Fruit fly (Drosophila melanogaster) whole organism, embryonic: Measurements from ENCODE around the gene axo.

Experiments used
- Asciz ChIP-seq: fragments of 200-800 bp; sonication (Bioruptor generic); optimal IDR thresholded peaks from 2 replicates; lab custom pipeline; 2017; ENCODE audit warnings: missing biosample characterization, mild to moderate bottlenecking, missing genetic modification characterization, missing genetic modification reagents
- Bteb2 ChIP-seq: fragments of 200-800 bp; sonication (Bioruptor generic); optimal IDR thresholded peaks from 2 replicates; lab custom pipeline; 2016; ENCODE audit warnings: missing biosample characterization, missing genetic modification characterization
- CG10462 ChIP-seq: fragments of 200-800 bp; sonication (Bioruptor generic); optimal IDR thresholded peaks from 2 replicates; lab custom pipeline; 2016; ENCODE audit warnings: missing biosample characterization, missing genetic modification characterization
- CG10979 ChIP-seq: fragments of 200-800 bp; sonication (Bioruptor generic); optimal IDR thresholded peaks from 2 replicates; lab custom pipeline; 2018; ENCODE audit warnings: missing biosample characterization, mild to moderate bottlenecking, missing genetic modification characterization, moderate library complexity
- CG11504 ChIP-seq: fragments of 200-800 bp; sonication (Bioruptor generic); optimal IDR thresholded peaks from 3 replicates; lab custom pipeline; 2019; ENCODE audit warnings: missing biosample characterization, mild to moderate bottlenecking, missing genetic modification characterization, moderate library complexity
- CG11696 ChIP-seq: fragments of 200-800 bp; sonication (Bioruptor generic); IDR thresholded peaks from 2 replicates; pipeline ENCODE4 v1.3.6; 2022; ENCODE audit warnings: missing biosample characterization, missing genetic modification characterization
- CG12236 ChIP-seq: fragments of 200-800 bp; sonication (Bioruptor generic); optimal IDR thresholded peaks from 2 replicates; lab custom pipeline; 2016; ENCODE audit warnings: missing biosample characterization, missing genetic modification characterization
- CG13296 ChIP-seq: fragments of 200-800 bp; sonication (Bioruptor generic); optimal IDR thresholded peaks from 3 replicates; lab custom pipeline; 2018; ENCODE audit warnings: missing biosample characterization, mild to moderate bottlenecking, missing genetic modification characterization
- CG17385 ChIP-seq: fragments of 200-800 bp; sonication (Bioruptor generic); optimal IDR thresholded peaks from 3 replicates; lab custom pipeline; 2018; ENCODE audit warnings: missing biosample characterization, mild to moderate bottlenecking, missing genetic modification characterization
- CG18476 ChIP-seq: fragments of 200-800 bp; sonication (Bioruptor generic); optimal IDR thresholded peaks from 2 replicates; lab custom pipeline; 2016; ENCODE audit warnings: missing biosample characterization, mild to moderate bottlenecking, missing genetic modification characterization
- CG2129 ChIP-seq: fragments of 200-800 bp; sonication (Bioruptor generic); IDR thresholded peaks from 2 replicates; pipeline ENCODE4 v1.3.6; 2022; ENCODE audit warnings: missing biosample characterization, missing genetic modification characterization; ENCODE audit not compliant: partially characterized antibody
- CG2678 ChIP-seq: fragments of 200-800 bp; sonication (Bioruptor generic); optimal IDR thresholded peaks from 3 replicates; lab custom pipeline; 2019; ENCODE audit warnings: missing biosample characterization, mild to moderate bottlenecking, missing genetic modification characterization, moderate library complexity
- CG30403 ChIP-seq: fragments of 200-800 bp; sonication (Bioruptor generic); optimal IDR thresholded peaks from 3 replicates; lab custom pipeline; 2016; ENCODE audit warnings: missing biosample characterization, missing genetic modification characterization
- CG3065 ChIP-seq: fragments of 200-800 bp; sonication (Bioruptor generic); optimal IDR thresholded peaks from 2 replicates; lab custom pipeline; 2016; ENCODE audit warnings: missing biosample characterization, missing genetic modification characterization
- CG31441 ChIP-seq: fragments of 200-800 bp; sonication (Bioruptor generic); IDR thresholded peaks from 2 replicates; pipeline ENCODE4 v1.3.6; 2022; ENCODE audit warnings: missing biosample characterization, missing genetic modification characterization
- CG32767 ChIP-seq: fragments of 200-800 bp; sonication (Bioruptor generic); IDR thresholded peaks from 2 replicates; pipeline ENCODE4 v1.3.6; 2022; ENCODE audit warnings: missing biosample characterization, missing genetic modification characterization
- CG33213 ChIP-seq: fragments of 200-800 bp; sonication (Bioruptor generic); optimal IDR thresholded peaks from 3 replicates; lab custom pipeline; 2016; ENCODE audit warnings: missing biosample characterization, missing genetic modification characterization
- CG4328 ChIP-seq: fragments of 200-800 bp; sonication (Bioruptor generic); optimal IDR thresholded peaks from 3 replicates; lab custom pipeline; 2017; ENCODE audit warnings: missing biosample characterization, missing genetic modification reagents, missing genetic modification characterization
- CG4730 ChIP-seq: fragments of 200-800 bp; sonication (Bioruptor generic); IDR thresholded peaks from 2 replicates; pipeline ENCODE4 v1.3.6; 2022; ENCODE audit warnings: missing biosample characterization, missing genetic modification characterization
- CG5953 ChIP-seq: fragments of 200-800 bp; sonication (Bioruptor generic); IDR thresholded peaks from 2 replicates; pipeline ENCODE4 v1.3.6; 2022; ENCODE audit warnings: missing biosample characterization, missing genetic modification characterization
- CG6689 ChIP-seq: fragments of 200-800 bp; sonication (Bioruptor generic); IDR thresholded peaks from 2 replicates; pipeline ENCODE4 v1.3.6; 2022; ENCODE audit warnings: missing biosample characterization, missing genetic modification characterization
- CG6813 ChIP-seq: fragments of 200-800 bp; sonication (Bioruptor generic); optimal IDR thresholded peaks from 2 replicates; lab custom pipeline; 2017; ENCODE audit warnings: missing biosample characterization, missing genetic modification characterization, mild to moderate bottlenecking, moderate library complexity, missing genetic modification reagents
- CG7556 ChIP-seq: fragments of 200-800 bp; sonication (Bioruptor generic); optimal IDR thresholded peaks from 2 replicates; lab custom pipeline; 2017; ENCODE audit warnings: missing biosample characterization, mild to moderate bottlenecking, missing genetic modification characterization
- CG8290 ChIP-seq, 3 experiments: fragments of 200-800 bp; sonication (Bioruptor generic); optimal IDR thresholded peaks; 2 replicates each; lab custom pipeline; 2016 to 2019; ENCODE audit warnings: missing biosample characterization in 3 of 3, missing genetic modification characterization in 3 of 3, mild to moderate bottlenecking in 2 of 3, moderate library complexity in 1 of 3
- CG9817 ChIP-seq: fragments of 200-800 bp; sonication (Bioruptor generic); optimal IDR thresholded peaks from 2 replicates; lab custom pipeline; 2018; ENCODE audit warnings: missing biosample characterization, mild to moderate bottlenecking, missing genetic modification characterization, moderate library complexity
- D ChIP-seq, 2 experiments: fragments of 200-800 bp in 1 of 2; fragments of >200 bp in 1 of 2; sonication (Bioruptor generic) in 1 of 2; optimal IDR thresholded peaks; 2 replicates in 1 of 2; 3 replicates in 1 of 2; lab custom pipeline; 2017; ENCODE audit warnings: mild to moderate bottlenecking in 1 of 2, missing biosample characterization in 1 of 2, missing genetic modification characterization in 1 of 2, missing genetic modification reagents in 1 of 2
- Dip3 ChIP-seq: fragments of 200-800 bp; sonication (Bioruptor generic); optimal IDR thresholded peaks from 3 replicates; lab custom pipeline; 2016; ENCODE audit warnings: missing biosample characterization, missing genetic modification characterization
- E2f2 ChIP-seq: fragments of 200-800 bp; sonication (Bioruptor generic); IDR thresholded peaks from 2 replicates; pipeline ENCODE4 v1.3.6; 2022; ENCODE audit warnings: missing biosample characterization, missing genetic modification characterization
- Fer2 ChIP-seq: fragments of 200-800 bp; sonication (Bioruptor generic); optimal IDR thresholded peaks from 2 replicates; lab custom pipeline; 2018; ENCODE audit warnings: missing biosample characterization, mild to moderate bottlenecking, missing genetic modification characterization, moderate library complexity
- HmgD ChIP-seq: fragments of 200-800 bp; sonication (Bioruptor generic); optimal IDR thresholded peaks from 3 replicates; lab custom pipeline; 2016; ENCODE audit warnings: missing biosample characterization, missing genetic modification characterization
- Lpt ChIP-seq: fragments of >200 bp; optimal IDR thresholded peaks from 2 replicates; lab custom pipeline; 2018; ENCODE audit warnings: missing biosample characterization, missing genetic modification characterization
- Mes4 ChIP-seq: fragments of 200-800 bp; sonication (Bioruptor generic); optimal IDR thresholded peaks from 2 replicates; lab custom pipeline; 2016; ENCODE audit warnings: missing biosample characterization, missing genetic modification characterization
- Neu2 ChIP-seq: fragments of 200-800 bp; sonication (Bioruptor generic); optimal IDR thresholded peaks from 3 replicates; lab custom pipeline; 2016; ENCODE audit warnings: missing biosample characterization, missing genetic modification characterization, borderline replicate concordance
- Sox100B ChIP-seq: fragments of 200-800 bp; sonication (Bioruptor generic); optimal IDR thresholded peaks from 3 replicates; lab custom pipeline; 2018; ENCODE audit warnings: missing biosample characterization, mild to moderate bottlenecking, missing genetic modification characterization
- TFAM ChIP-seq: fragments of 200-800 bp; sonication (Bioruptor generic); optimal IDR thresholded peaks from 2 replicates; lab custom pipeline; 2017; ENCODE audit warnings: missing biosample characterization, missing genetic modification characterization, inconsistent platforms
- bigmax ChIP-seq: fragments of 200-800 bp; sonication (Bioruptor generic); optimal IDR thresholded peaks from 2 replicates; lab custom pipeline; 2018; ENCODE audit warnings: missing biosample characterization, mild to moderate bottlenecking, missing genetic modification characterization
- esg ChIP-seq: fragments of 200-800 bp; sonication (Bioruptor generic); conservative IDR thresholded peaks from 2 replicates; pipeline ENCODE4 v1.3.6; 2022; ENCODE audit warnings: missing biosample characterization, missing genetic modification characterization
- fru ChIP-seq: fragments of >200 bp; optimal IDR thresholded peaks from 2 replicates; lab custom pipeline; 2017
- gro ChIP-seq: fragments of 200-800 bp; sonication (Bioruptor generic); optimal IDR thresholded peaks from 2 replicates; lab custom pipeline; 2016; ENCODE audit warnings: missing biosample characterization, missing genetic modification characterization
- gt ChIP-seq: fragments of 200-800 bp; sonication (Bioruptor generic); IDR thresholded peaks from 2 replicates; pipeline ENCODE4 v1.3.6; 2022; ENCODE audit warnings: missing biosample characterization, missing genetic modification characterization
- ind ChIP-seq: fragments of 200-800 bp; sonication (Bioruptor generic); optimal IDR thresholded peaks from 3 replicates; lab custom pipeline; 2016; ENCODE audit warnings: missing biosample characterization, missing genetic modification characterization
- jing ChIP-seq: fragments of 200-800 bp; sonication (Bioruptor generic); optimal IDR thresholded peaks from 2 replicates; lab custom pipeline; 2018; ENCODE audit warnings: missing biosample characterization, mild to moderate bottlenecking, missing genetic modification characterization
- kah ChIP-seq: fragments of 200-800 bp; sonication (Bioruptor generic); optimal IDR thresholded peaks from 2 replicates; lab custom pipeline; 2018; ENCODE audit warnings: missing biosample characterization, mild to moderate bottlenecking, missing genetic modification characterization
- klu ChIP-seq: fragments of 200-800 bp; sonication (Bioruptor generic); IDR thresholded peaks from 2 replicates; pipeline ENCODE4 v1.3.6; 2022; ENCODE audit warnings: missing biosample characterization, missing genetic modification characterization
- mld ChIP-seq: fragments of 200-800 bp; sonication (Bioruptor generic); IDR thresholded peaks from 3 replicates; pipeline ENCODE4 v1.3.6; 2022; ENCODE audit warnings: missing biosample characterization, missing genetic modification characterization; ENCODE audit not compliant: partially characterized antibody
- nmo ChIP-seq: fragments of 200-800 bp; sonication (Bioruptor generic); optimal IDR thresholded peaks from 2 replicates; lab custom pipeline; 2018; ENCODE audit warnings: missing biosample characterization, mild to moderate bottlenecking, missing genetic modification characterization, moderate library complexity
- schlank ChIP-seq: fragments of 200-800 bp; sonication (Bioruptor generic); optimal IDR thresholded peaks from 2 replicates; lab custom pipeline; 2018; ENCODE audit warnings: missing biosample characterization, mild to moderate bottlenecking, missing genetic modification characterization
- scrt ChIP-seq: fragments of 200-800 bp; sonication (Bioruptor generic); optimal IDR thresholded peaks from 2 replicates; lab custom pipeline; 2018; ENCODE audit warnings: missing biosample characterization, mild to moderate bottlenecking, missing genetic modification characterization, moderate library complexity
- seq ChIP-seq: fragments of 200-800 bp; sonication (Bioruptor generic); IDR thresholded peaks from 2 replicates; pipeline ENCODE4 v1.3.6; 2022; ENCODE audit warnings: missing biosample characterization, missing genetic modification characterization
- tll ChIP-seq, 2 experiments: fragments of 200-800 bp in 1 of 2; fragments of >200 bp in 1 of 2; sonication (Bioruptor generic) in 1 of 2; optimal IDR thresholded peaks; 2 replicates each; lab custom pipeline; 2017 to 2019; ENCODE audit warnings: missing biosample characterization in 2 of 2, missing genetic modification characterization in 2 of 2, mild to moderate bottlenecking in 1 of 2, moderate library complexity in 1 of 2

axo gene

DNA sequence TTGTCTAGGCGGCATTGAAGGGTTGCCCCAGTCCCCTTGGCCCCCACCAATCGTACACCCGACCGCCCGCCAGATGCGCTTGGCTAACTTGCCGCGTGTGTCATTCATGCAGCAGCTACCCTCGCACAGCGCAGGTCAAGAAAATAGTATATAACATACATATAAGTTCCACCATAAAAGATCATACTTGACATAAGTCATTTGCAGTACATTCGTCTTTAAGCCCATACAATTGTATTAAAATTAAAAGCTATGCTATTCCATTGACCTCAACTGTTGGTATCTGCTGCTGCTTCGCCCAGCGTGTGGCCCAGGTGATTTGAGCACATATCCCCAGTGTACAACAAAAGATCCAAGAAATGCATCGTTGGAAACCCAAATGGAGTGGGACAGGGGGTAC lies 75.8 kb downstream of the axo start (continued):
- TF ChIP-seq CG10462 (GFP tag; lab: Kevin White, UChicago) (peak; percentile 32), seq (GFP tag; lab: Robert Waterston, UW) (peak; percentile 63), CG17385 (GFP tag; lab: Kevin White, UChicago) (peak; percentile 55), CG18476 (GFP tag; lab: Kevin White, UChicago) (peak; percentile 53), scrt (GFP tag; lab: Kevin White, UChicago) (no peak), CG7556 (peak; percentile 55), bigmax (GFP tag; lab: Kevin White, UChicago) (no peak), CG6689 (GFP tag; lab: Robert Waterston, UW) (peak; percentile 81), Fer2 (tag; lab: Kevin White, UChicago) (no peak), Bteb2 (GFP tag; lab: Kevin White, UChicago) (no peak), CG12236 (GFP tag; lab: Kevin White, UChicago) (peak; percentile 58), CG13296 (GFP tag; lab: Kevin White, UChicago) (no peak), Lpt (GFP tag; lab: Kevin White, UChicago) (no peak), Neu2 (GFP tag; lab: Kevin White, UChicago) (no peak), mld (no peak), ind (GFP tag; lab: Kevin White, UChicago) (peak; percentile 63), schlank (tag; lab: Kevin White, UChicago) (no peak), Asciz (GFP tag; lab: Kevin White, UChicago) (peak; percentile 68), CG8290 (GFP tag; optimal IDR thresholded peaks at IDR 0.05; lab: Kevin White, UChicago) (peak; percentile 68), CG8290 (tag; optimal IDR thresholded peaks at IDR 0.05; lab: Kevin White, UChicago) (peak in 1 of 2 experiments; percentile 57), CG2678 (tag; lab: Kevin White, UChicago) (peak; percentile 75), klu (GFP tag; lab: Robert Waterston, UW) (peak; percentile 70), fru (no peak), CG31441 (GFP tag; lab: Robert Waterston, UW) (peak; percentile 81), Mes4 (GFP tag; lab: Kevin White, UChicago) (peak; percentile 48), CG9817 (tag; lab: Kevin White, UChicago) (no peak), nmo (peak; percentile 77), CG32767 (peak; percentile 44; the same call in 1 of the 2 replicates), gro (no peak), E2f2 (GFP tag; lab: Robert Waterston, UW) (peak; percentile 38; the same call in 1 of the 2 replicates), CG2129 (GFP tag; lab: Robert Waterston, UW) (no peak), tll (GFP tag; optimal IDR thresholded peaks at IDR 0.05; lab: Kevin White, UChicago) (no peak), CG5953 (GFP tag; lab: Robert Waterston, UW) (peak; percentile 50; the same call in 1 of the 2 replicates), Sox100B (GFP tag; lab: Kevin White, UChicago) (peak; percentile 45), kah (no peak), CG10979 (peak; percentile 83), CG11696 (GFP tag; lab: Robert Waterston, UW) (peak; percentile 96), CG11504 (tag; lab: Kevin White, UChicago) (peak; percentile 77), CG6813 (GFP tag; lab: Kevin White, UChicago) (peak; percentile 42), TFAM (GFP tag; lab: Kevin White, UChicago) (peak; percentile 58), D (optimal IDR thresholded peaks at IDR 0.05; lab: Kevin White, UChicago) (no peak), D (GFP tag; optimal IDR thresholded peaks at IDR 0.05; lab: Kevin White, UChicago) (peak; percentile 82), gt (GFP tag; lab: Robert Waterston, UW) (peak; percentile 80), CG30403 (GFP tag; lab: Kevin White, UChicago) (peak; percentile 62), Dip3 (no peak), HmgD (GFP tag; lab: Kevin White, UChicago) (no peak), CG3065 (GFP tag; lab: Kevin White, UChicago) (peak; percentile 7), jing (GFP tag; lab: Kevin White, UChicago) (peak; percentile 54), CG33213 (peak; percentile 47), esg (GFP tag; lab: Robert Waterston, UW) (peak; percentile 71), CG4730 (GFP tag; lab: Robert Waterston, UW) (peak; percentile 56), CG4328 (GFP tag; lab: Kevin White, UChicago) (no peak)
